Worm (Caenorhabditis elegans): ENCODE measurements around the gene C24H10.3.

C24H10.3 gene

ce11 chrX:5038812-5039211, 22.0 kb upstream of the C24H10.3 start:
- TF ChIP-seq ztf-11 (tag; optimal IDR thresholded peaks at IDR 0.05), result no peak
- TF ChIP-seq aly-2 (tag; optimal IDR thresholded peaks at IDR 0.05), result no peak
- no peak for TF ChIP-seq elt-1 (tag; optimal IDR thresholded peaks at IDR 0.05)
- TF ChIP-seq fos-1 (tag; optimal IDR thresholded peaks at IDR 0.05), result no peak
- TF ChIP-seq egl-27 (tag; optimal IDR thresholded peaks at IDR 0.05), result no peak
- TF ChIP-seq ama-1 (optimal IDR thresholded peaks at IDR 0.05), result no peak
- no peak for TF ChIP-seq elt-3 (tag; optimal IDR thresholded peaks at IDR 0.05)
- TF ChIP-seq nhr-23 (tag; optimal IDR thresholded peaks at IDR 0.05), result no peak
- no peak for TF ChIP-seq unc-39 (tag; optimal IDR thresholded peaks at IDR 0.05)
- TF ChIP-seq fkh-10 (GFP tag; optimal IDR thresholded peaks at IDR 0.05), result no peak
- TF ChIP-seq mdl-1 (tag; optimal IDR thresholded peaks at IDR 0.05), result no peak
- TF ChIP-seq nhr-28 (tag; optimal IDR thresholded peaks at IDR 0.05), result no peak

- no peak for TF ChIP-seq ceh-82 (tag; optimal IDR thresholded peaks at IDR 0.05)
- TF ChIP-seq nhr-76 (tag; optimal IDR thresholded peaks at IDR 0.05), result no peak
- TF ChIP-seq unc-39 (tag; optimal IDR thresholded peaks at IDR 0.05), result no peak
- TF ChIP-seq ama-1 (optimal IDR thresholded peaks at IDR 0.05), result no peak
- no peak for TF ChIP-seq lsy-12 (tag; optimal IDR thresholded peaks at IDR 0.05)
- TF ChIP-seq mml-1 (tag; optimal IDR thresholded peaks at IDR 0.05), result no peak
- no peak for TF ChIP-seq ztf-11 (tag; optimal IDR thresholded peaks at IDR 0.05)
- TF ChIP-seq elt-1 (tag; optimal IDR thresholded peaks at IDR 0.05), result no peak
- no peak for TF ChIP-seq nhr-23 (tag; optimal IDR thresholded peaks at IDR 0.05)
- no peak for TF ChIP-seq nhr-11 (tag; optimal IDR thresholded peaks at IDR 0.05)
- TF ChIP-seq tbx-2 (tag; optimal IDR thresholded peaks at IDR 0.05), result no peak
- no peak for TF ChIP-seq nhr-67 (tag; optimal IDR thresholded peaks at IDR 0.05)
- no peak for TF ChIP-seq ZK546.5 (tag; optimal IDR thresholded peaks at IDR 0.05)
- no peak for TF ChIP-seq hmg-11 (tag; optimal IDR thresholded peaks at IDR 0.05)
- no peak for TF ChIP-seq lin-15B (tag; optimal IDR thresholded peaks at IDR 0.05)
- no peak for TF ChIP-seq fkh-2 (tag; optimal IDR thresholded peaks at IDR 0.05)
- TF ChIP-seq snpc-4 (tag; optimal IDR thresholded peaks at IDR 0.05), result no peak
- TF ChIP-seq elt-2 (tag; optimal IDR thresholded peaks at IDR 0.05), result no peak
- TF ChIP-seq nhr-77 (tag; optimal IDR thresholded peaks at IDR 0.05), result no peak
- TF ChIP-seq pha-4 (tag; optimal IDR thresholded peaks at IDR 0.05), result no peak
These were observed 20.8 kb upstream of the C24H10.3 start for ce11 chrX:5040038-5040437.

DNA sequence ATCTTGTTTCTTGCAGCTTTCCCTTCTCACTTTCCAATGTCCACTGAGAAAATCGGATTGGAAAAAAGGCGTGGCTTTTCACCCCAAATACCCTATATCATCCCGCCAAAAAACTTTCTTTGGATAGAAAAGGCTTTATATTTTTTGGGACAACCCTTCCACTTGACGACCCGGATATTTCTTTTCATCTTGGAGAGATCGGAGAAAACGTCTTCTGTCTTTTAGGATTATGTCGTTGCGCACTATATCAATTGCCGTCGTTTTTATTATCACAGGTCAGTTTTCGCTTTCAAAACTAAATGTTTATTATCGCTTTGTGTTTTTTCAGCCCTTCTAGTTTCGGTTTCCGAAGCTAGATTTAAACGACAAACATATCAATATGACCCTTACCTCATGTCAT, 17.0 kb upstream of the C24H10.3 start, which contains the start of gene Y64H9A.2:
Gene Y64H9A.2, plus strand, starts transcription at position 90 of the 400 bp plus-strand sequence.
- TF ChIP-seq nhr-23 (tag; optimal IDR thresholded peaks at IDR 0.05) (peak; percentile 45), elt-1 (tag; optimal IDR thresholded peaks at IDR 0.05) (no peak), nhr-43 (tag; optimal IDR thresholded peaks at IDR 0.05; ENCODE audit: poor library complexity, severe bottlenecking) (no peak), R02D3.7 (tag; optimal IDR thresholded peaks at IDR 0.05) (no peak), tbx-2 (tag; optimal IDR thresholded peaks at IDR 0.05) (no peak), hmg-11 (tag; optimal IDR thresholded peaks at IDR 0.05) (no peak), fos-1 (tag; optimal IDR thresholded peaks at IDR 0.05) (no peak), pqm-1 (tag; optimal IDR thresholded peaks at IDR 0.05) (no peak), nhr-25 (tag; optimal IDR thresholded peaks at IDR 0.05) (no peak)

DNA sequence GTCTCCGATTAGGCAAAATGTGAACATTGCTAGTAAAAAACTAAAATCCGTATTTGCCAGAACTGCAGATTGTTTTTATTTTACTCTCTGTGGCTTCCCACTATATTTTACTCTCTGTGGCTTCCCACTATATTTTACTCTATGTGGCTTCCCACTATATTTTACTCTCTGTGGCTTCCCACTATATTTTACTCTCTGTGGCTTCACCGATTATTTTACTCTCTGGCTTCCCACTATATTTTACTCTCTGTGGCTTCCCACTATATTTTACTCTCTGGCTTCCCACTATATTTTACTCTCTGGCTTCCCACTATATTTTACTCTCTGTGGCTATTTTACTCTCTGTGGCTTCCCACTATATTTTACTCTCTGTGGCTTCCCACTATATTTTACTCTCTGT, 4.7 kb upstream of the C24H10.3 start:
- peak; percentile 28 for TF ChIP-seq nhr-43 (tag; optimal IDR thresholded peaks at IDR 0.05; ENCODE audit: poor library complexity, severe bottlenecking)

DNA sequence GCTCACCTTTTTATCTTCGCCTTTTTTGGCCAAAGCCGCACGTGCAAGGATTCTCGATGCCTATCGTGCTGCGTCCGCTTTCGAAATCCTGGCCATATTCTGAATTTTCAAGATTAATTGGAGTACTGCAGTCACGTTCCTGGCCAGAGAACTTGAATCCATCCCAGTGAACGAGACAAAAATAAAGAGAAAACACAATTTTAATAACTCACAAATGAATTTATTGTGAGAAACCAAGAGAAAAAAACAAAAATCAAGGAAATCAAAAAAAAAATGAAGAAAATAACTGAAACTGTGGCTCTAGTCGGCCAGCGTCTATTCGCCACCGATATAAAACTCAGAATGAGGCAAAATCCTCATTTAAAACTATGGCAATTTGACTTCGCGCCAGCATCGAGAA, 1.7 kb upstream of the C24H10.3 start, which contains the start of gene C24H10.4:
Gene C24H10.4, minus strand, starts transcription at position 101 of the 400 bp plus-strand sequence.
- TF ChIP-seq hmg-11 (tag; optimal IDR thresholded peaks at IDR 0.05) (no peak), fkh-10 (GFP tag; optimal IDR thresholded peaks at IDR 0.05) (no peak), nhr-23 (tag; optimal IDR thresholded peaks at IDR 0.05) (no peak), pha-4 (tag; optimal IDR thresholded peaks at IDR 0.05) (no peak), ama-1 (optimal IDR thresholded peaks at IDR 0.05) (no peak), nhr-67 (tag; optimal IDR thresholded peaks at IDR 0.05) (no peak), nhr-12 (tag; optimal IDR thresholded peaks at IDR 0.05) (no peak), nhr-25 (tag; optimal IDR thresholded peaks at IDR 0.05) (no peak)

- no peak for TF ChIP-seq nhr-43 (tag; optimal IDR thresholded peaks at IDR 0.05; ENCODE audit: poor library complexity, severe bottlenecking)
- TF ChIP-seq elt-1 (tag; optimal IDR thresholded peaks at IDR 0.05), result peak; percentile 93
- peak; percentile 38 for TF ChIP-seq nhr-25 (tag; optimal IDR thresholded peaks at IDR 0.05)
- TF ChIP-seq egl-5 (tag; optimal IDR thresholded peaks at IDR 0.05), result no peak
- TF ChIP-seq nhr-23 (tag; optimal IDR thresholded peaks at IDR 0.05), result peak; percentile 55
These were observed 907 bp downstream of the C24H10.3 start for ce11 chrX:5061763-5062162.
